Worm (Caenorhabditis elegans) whole organism, L2 larva: Measurements from ENCODE around the gene T26H8.4.

ENCODE experiments used
- ceh-82 ChIP-seq: fragments of 150-350 bp; optimal IDR thresholded peaks from 2 replicates; lab custom pipeline; 2014; ENCODE audit warnings: missing biosample characterization, missing genetic modification characterization
- dmd-4 ChIP-seq: sonication (generic microtip); optimal IDR thresholded peaks from 2 replicates; lab custom pipeline; 2017; ENCODE audit warnings: missing biosample characterization, missing genetic modification characterization
- egl-27 ChIP-seq: sonication (generic microtip); optimal IDR thresholded peaks from 3 replicates; lab custom pipeline; 2017; ENCODE audit warnings: missing biosample characterization, missing genetic modification reagents, missing genetic modification characterization
- fos-1 ChIP-seq: fragments of 150-350 bp; optimal IDR thresholded peaks from 2 replicates; lab custom pipeline; 2014; ENCODE audit warnings: missing biosample characterization, missing genetic modification characterization
- lin-11 ChIP-seq: fragments of 150-350 bp; sonication (generic microtip); optimal IDR thresholded peaks from 2 replicates; lab custom pipeline; 2014; ENCODE audit warnings: missing biosample characterization, missing genetic modification characterization, inconsistent platforms, mixed read lengths
- lin-13 ChIP-seq: fragments of 150-350 bp; optimal IDR thresholded peaks from 2 replicates; lab custom pipeline; 2014; ENCODE audit warnings: missing biosample characterization, missing genetic modification reagents, missing genetic modification characterization
- lin-39 ChIP-seq: fragments of 150-350 bp; optimal IDR thresholded peaks from 2 replicates; lab custom pipeline; 2014; ENCODE audit warnings: missing biosample characterization, missing genetic modification reagents, missing genetic modification characterization
- mdl-1 ChIP-seq, 2 experiments: fragments of 150-350 bp in 1 of 2; sonication (generic microtip) in 1 of 2; optimal IDR thresholded peaks; 2 replicates each; lab custom pipeline; 2017; ENCODE audit warnings: missing biosample characterization in 2 of 2, missing genetic modification characterization in 2 of 2
- peb-1 ChIP-seq: fragments of 150-350 bp; optimal IDR thresholded peaks from 2 replicates; lab custom pipeline; 2014; ENCODE audit warnings: missing biosample characterization, missing genetic modification characterization
- skn-1 ChIP-seq: sonication (generic microtip); optimal IDR thresholded peaks from 2 replicates; lab custom pipeline; 2017; ENCODE audit warnings: missing biosample characterization, missing genetic modification characterization
- snpc-4 ChIP-seq: fragments of 150-350 bp; optimal IDR thresholded peaks from 2 replicates; lab custom pipeline; 2014; ENCODE audit warnings: missing biosample characterization, missing genetic modification characterization
- unc-62 ChIP-seq: fragments of 150-350 bp; optimal IDR thresholded peaks from 2 replicates; lab custom pipeline; 2014; ENCODE audit warnings: missing biosample characterization, missing genetic modification reagents, missing genetic modification characterization

DNA sequence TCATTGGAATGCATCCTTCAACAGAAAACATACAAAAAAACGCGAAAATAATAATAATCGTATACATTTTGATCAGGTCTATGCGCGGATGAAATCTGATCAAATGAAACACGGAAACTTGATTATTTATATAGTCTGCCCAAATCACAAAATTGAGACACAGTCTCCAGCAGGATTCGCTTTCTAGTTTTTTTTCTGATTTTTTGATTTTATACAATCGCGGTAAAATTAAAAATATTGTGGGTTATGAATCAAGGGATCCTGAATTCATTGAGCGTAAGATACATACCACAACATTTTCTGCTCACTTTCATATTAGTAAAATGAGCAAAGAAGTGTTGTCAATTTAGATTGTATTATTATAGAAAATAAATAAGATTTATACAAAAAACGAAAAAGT lies 42.4 kb upstream of the T26H8.4 start, which contains the start of gene clec-230:
- TF ChIP-seq skn-1 (tag; lab: Kevin White, UChicago), result no peak
- TF ChIP-seq fos-1 (tag; lab: Kevin White, UChicago), result no peak
- no peak for TF ChIP-seq lin-39 (tag; lab: Kevin White, UChicago)
- TF ChIP-seq snpc-4 (tag; lab: Kevin White, UChicago), result no peak
- TF ChIP-seq lin-11 (tag; lab: Kevin White, UChicago), result no peak
- TF ChIP-seq mdl-1 (tag; optimal IDR thresholded peaks at IDR 0.05; lab: Kevin White, UChicago), result no peak
- no peak for TF ChIP-seq ceh-82 (tag; lab: Kevin White, UChicago)
- TF ChIP-seq dmd-4 (tag; lab: Kevin White, UChicago), result no peak
- no peak for TF ChIP-seq unc-62 (GFP tag; lab: Kevin White, UChicago)
- TF ChIP-seq lin-13 (GFP tag; lab: Kevin White, UChicago), result no peak
- no peak for TF ChIP-seq peb-1
- no peak for TF ChIP-seq egl-27
